Worm (Caenorhabditis elegans): ENCODE data around the gene F32A5.4.

ce11 chrII:7225864-7226522 is 3.0 kb upstream of the F32A5.4 start, which contains the start of gene clh-3:
- TF ChIP-seq hnd-1 (tag; optimal IDR thresholded peaks at IDR 0.05): no peak
- TF ChIP-seq ama-1 (optimal IDR thresholded peaks at IDR 0.05): no peak
- no peak for TF ChIP-seq flt-1 (GFP tag; IDR thresholded peaks at IDR 0.05)
- no peak for TF ChIP-seq F13C5.2 (tag; optimal IDR thresholded peaks at IDR 0.05)
- no peak for TF ChIP-seq aly-1 (tag; optimal IDR thresholded peaks at IDR 0.05)
- TF ChIP-seq pes-1 (GFP tag; IDR thresholded peaks at IDR 0.05): no peak
- no peak for TF ChIP-seq hmg-4 (GFP tag; optimal IDR thresholded peaks at IDR 0.05)
- no peak for TF ChIP-seq scrt-1 (GFP tag; IDR thresholded peaks at IDR 0.05)
- no peak for TF ChIP-seq ceh-36 (tag; optimal IDR thresholded peaks at IDR 0.05)

Measured in whole organism, early embryonic.